Worm (Caenorhabditis elegans): Measurements from ENCODE around the gene fem-3.

The fem-3 gene

ce11 chrIV:9080201-9080600, 24.6 kb upstream of the fem-3 start:
- TF ChIP-seq scrt-1 (GFP tag; IDR thresholded peaks at IDR 0.05) = no peak
- TF ChIP-seq tbx-37 (GFP tag; conservative IDR thresholded peaks at IDR 0.05) = no peak
- no peak for TF ChIP-seq ets-7 (tag; optimal IDR thresholded peaks at IDR 0.05)
- TF ChIP-seq hnd-1 (tag; optimal IDR thresholded peaks at IDR 0.05) = no peak
- no peak for TF ChIP-seq F13C5.2 (tag; optimal IDR thresholded peaks at IDR 0.05)
- TF ChIP-seq tbx-11 (GFP tag; IDR thresholded peaks at IDR 0.05) = no peak
- no peak for TF ChIP-seq aly-1 (tag; optimal IDR thresholded peaks at IDR 0.05)

DNA sequence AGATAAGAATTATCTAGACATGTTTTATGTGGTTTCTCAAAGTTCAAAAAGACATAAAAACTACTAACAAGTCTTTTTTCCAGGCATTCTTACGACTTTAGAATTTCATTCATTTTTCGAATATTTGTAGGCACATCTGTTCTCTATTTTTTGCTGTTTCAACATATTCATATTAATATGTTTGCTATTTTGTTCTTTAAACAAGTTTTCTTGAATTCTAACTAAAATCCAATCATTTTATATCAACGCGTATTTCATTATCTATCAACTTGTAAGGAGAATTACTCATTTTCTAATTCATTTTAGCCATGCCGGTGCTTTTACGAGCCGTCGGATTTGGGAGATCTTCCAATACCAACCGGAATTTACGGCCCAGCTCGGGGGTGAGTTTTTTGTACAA, 22.7 kb upstream of the fem-3 start, which contains the start of gene twk-8:
Gene twk-8, plus strand, starts transcription at position 301 of the 400 bp plus-strand sequence.
- no peak for TF ChIP-seq ets-7 (tag; optimal IDR thresholded peaks at IDR 0.05)
- TF ChIP-seq tra-4 (tag; optimal IDR thresholded peaks at IDR 0.05) = no peak
- TF ChIP-seq flt-1 (GFP tag; IDR thresholded peaks at IDR 0.05) = no peak
- no peak for TF ChIP-seq sea-1 (GFP tag; conservative IDR thresholded peaks at IDR 0.05)
- no peak for TF ChIP-seq scrt-1 (GFP tag; IDR thresholded peaks at IDR 0.05)
- TF ChIP-seq B0310.2 (tag; optimal IDR thresholded peaks at IDR 0.05) = no peak
- TF ChIP-seq ceh-13 (GFP tag; optimal IDR thresholded peaks at IDR 0.05) = no peak
- no peak for TF ChIP-seq hmbx-1 (tag; optimal IDR thresholded peaks at IDR 0.05)
- TF ChIP-seq aly-1 (tag; optimal IDR thresholded peaks at IDR 0.05) = no peak
- TF ChIP-seq tbx-11 (GFP tag; IDR thresholded peaks at IDR 0.05) = no peak
- no peak for TF ChIP-seq pes-1 (GFP tag; IDR thresholded peaks at IDR 0.05)
- no peak for TF ChIP-seq F13C5.2 (tag; optimal IDR thresholded peaks at IDR 0.05)
- TF ChIP-seq hmg-4 (GFP tag; optimal IDR thresholded peaks at IDR 0.05) = no peak
- no peak for TF ChIP-seq tbx-37 (GFP tag; conservative IDR thresholded peaks at IDR 0.05)

- TF ChIP-seq B0310.2 (tag; optimal IDR thresholded peaks at IDR 0.05) (no peak), ceh-13 (GFP tag; optimal IDR thresholded peaks at IDR 0.05) (no peak), hmg-4 (GFP tag; optimal IDR thresholded peaks at IDR 0.05) (no peak), pes-1 (GFP tag; IDR thresholded peaks at IDR 0.05) (no peak), hnd-1 (tag; optimal IDR thresholded peaks at IDR 0.05) (no peak), ceh-36 (tag; optimal IDR thresholded peaks at IDR 0.05) (no peak), aly-1 (tag; optimal IDR thresholded peaks at IDR 0.05) (no peak), flt-1 (GFP tag; IDR thresholded peaks at IDR 0.05) (no peak), ets-7 (tag; optimal IDR thresholded peaks at IDR 0.05) (no peak), sea-1 (GFP tag; conservative IDR thresholded peaks at IDR 0.05) (no peak), ama-1 (optimal IDR thresholded peaks at IDR 0.05) (no peak), scrt-1 (GFP tag; IDR thresholded peaks at IDR 0.05) (no peak), F13C5.2 (tag; optimal IDR thresholded peaks at IDR 0.05) (no peak), tbx-37 (GFP tag; conservative IDR thresholded peaks at IDR 0.05) (no peak), tra-4 (tag; optimal IDR thresholded peaks at IDR 0.05) (no peak), tbx-11 (GFP tag; IDR thresholded peaks at IDR 0.05) (no peak), hmbx-1 (tag; optimal IDR thresholded peaks at IDR 0.05) (no peak)
Observed at ce11 chrIV:9088294-9088693, 16.5 kb upstream of the fem-3 start, which contains the start of gene msa-1. msa-1 (plus strand) TSS chrIV:9088594.

DNA sequence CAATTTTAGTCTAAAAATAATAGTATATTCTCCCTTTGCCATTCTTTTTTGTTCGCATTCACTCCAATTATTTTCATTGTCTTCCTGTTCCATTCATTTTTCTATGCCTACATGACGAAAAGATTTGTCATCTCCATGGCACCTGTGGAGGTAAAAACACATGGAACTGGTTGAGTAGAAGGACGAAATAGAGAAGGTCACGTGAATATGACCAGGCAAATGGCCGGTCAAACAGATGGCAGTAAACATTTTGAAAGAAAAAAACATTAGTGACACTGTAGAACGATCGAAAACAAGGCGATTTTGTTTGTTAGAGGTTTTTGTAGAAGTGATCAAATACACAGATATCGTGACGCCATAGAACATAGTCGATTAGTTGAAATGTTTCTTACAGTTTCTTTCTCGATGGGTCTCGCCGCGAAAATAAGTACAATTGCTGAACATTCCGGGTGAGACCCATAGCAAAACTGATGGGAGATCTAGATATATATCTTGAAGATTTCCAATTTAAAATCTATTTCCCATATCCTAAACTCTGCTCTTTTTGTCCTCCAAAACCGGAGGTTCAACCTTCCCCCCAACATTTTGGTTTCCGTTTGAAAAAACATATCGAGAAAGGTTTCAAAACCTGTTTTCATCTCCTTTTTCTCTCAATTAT, 14.1 kb upstream of the fem-3 start:
- TF ChIP-seq tra-4 (tag; optimal IDR thresholded peaks at IDR 0.05) = no peak
- no peak for TF ChIP-seq hnd-1 (tag; optimal IDR thresholded peaks at IDR 0.05)
- no peak for TF ChIP-seq ets-7 (tag; optimal IDR thresholded peaks at IDR 0.05)
- TF ChIP-seq hmg-4 (GFP tag; optimal IDR thresholded peaks at IDR 0.05) = no peak
- TF ChIP-seq ceh-36 (tag; optimal IDR thresholded peaks at IDR 0.05) = no peak
- no peak for TF ChIP-seq F13C5.2 (tag; optimal IDR thresholded peaks at IDR 0.05)
- TF ChIP-seq B0310.2 (tag; optimal IDR thresholded peaks at IDR 0.05) = no peak

ce11 chrIV:9092011-9092410, 12.8 kb upstream of the fem-3 start:
- TF ChIP-seq ceh-13 (GFP tag; optimal IDR thresholded peaks at IDR 0.05) (no peak), tbx-11 (GFP tag; IDR thresholded peaks at IDR 0.05) (no peak), hmbx-1 (tag; optimal IDR thresholded peaks at IDR 0.05) (no peak), hmg-4 (GFP tag; optimal IDR thresholded peaks at IDR 0.05) (no peak), ceh-36 (tag; optimal IDR thresholded peaks at IDR 0.05) (no peak), ama-1 (optimal IDR thresholded peaks at IDR 0.05) (no peak), flt-1 (GFP tag; IDR thresholded peaks at IDR 0.05) (no peak), tra-4 (tag; optimal IDR thresholded peaks at IDR 0.05) (no peak)

- no peak for TF ChIP-seq tbx-37 (GFP tag; conservative IDR thresholded peaks at IDR 0.05)
- no peak for TF ChIP-seq tbx-11 (GFP tag; IDR thresholded peaks at IDR 0.05)
- no peak for TF ChIP-seq B0310.2 (tag; optimal IDR thresholded peaks at IDR 0.05)
- no peak for TF ChIP-seq hnd-1 (tag; optimal IDR thresholded peaks at IDR 0.05)
- no peak for TF ChIP-seq ama-1 (optimal IDR thresholded peaks at IDR 0.05)
- no peak for TF ChIP-seq ceh-36 (tag; optimal IDR thresholded peaks at IDR 0.05)
- no peak for TF ChIP-seq sea-1 (GFP tag; conservative IDR thresholded peaks at IDR 0.05)
- no peak for TF ChIP-seq aly-1 (tag; optimal IDR thresholded peaks at IDR 0.05)
Observed at ce11 chrIV:9093932-9094331, 10.8 kb upstream of the fem-3 start, which contains the start of gene lpl-1. lpl-1 (minus strand) TSS chrIV:9094032.

DNA sequence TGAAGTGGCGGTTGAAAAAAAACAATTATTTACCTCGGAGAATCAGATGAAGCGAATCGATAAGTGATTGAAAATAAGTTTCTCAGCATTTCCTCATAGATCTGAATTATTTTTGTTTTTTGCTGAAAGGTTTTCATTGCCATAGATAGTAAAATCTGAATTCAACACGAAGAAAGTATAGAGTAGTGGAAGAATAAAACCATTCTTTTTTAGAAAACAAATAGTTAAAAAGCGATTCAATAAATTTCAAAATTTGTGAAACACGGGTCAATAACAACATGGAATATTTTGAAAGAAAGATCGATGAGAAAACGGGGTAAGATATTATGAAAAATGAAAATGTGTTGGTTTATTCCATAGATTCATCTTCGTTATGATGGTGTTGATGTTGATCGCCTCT, 10.4 kb upstream of the fem-3 start, which contains the start of gene mrpl-42:
Gene mrpl-42, minus strand, starts transcription at position 101 of the 400 bp plus-strand sequence.
- no peak for TF ChIP-seq F13C5.2 (tag; optimal IDR thresholded peaks at IDR 0.05)
- no peak for TF ChIP-seq pes-1 (GFP tag; IDR thresholded peaks at IDR 0.05)
- TF ChIP-seq scrt-1 (GFP tag; IDR thresholded peaks at IDR 0.05) = no peak
- no peak for TF ChIP-seq sea-1 (GFP tag; conservative IDR thresholded peaks at IDR 0.05)
- no peak for TF ChIP-seq ama-1 (optimal IDR thresholded peaks at IDR 0.05)
- TF ChIP-seq tbx-37 (GFP tag; conservative IDR thresholded peaks at IDR 0.05) = no peak
- no peak for TF ChIP-seq hnd-1 (tag; optimal IDR thresholded peaks at IDR 0.05)
- TF ChIP-seq ceh-13 (GFP tag; optimal IDR thresholded peaks at IDR 0.05) = no peak
- no peak for TF ChIP-seq tbx-11 (GFP tag; IDR thresholded peaks at IDR 0.05)
- TF ChIP-seq ets-7 (tag; optimal IDR thresholded peaks at IDR 0.05) = no peak
- TF ChIP-seq B0310.2 (tag; optimal IDR thresholded peaks at IDR 0.05) = no peak
- no peak for TF ChIP-seq aly-1 (tag; optimal IDR thresholded peaks at IDR 0.05)
- TF ChIP-seq ceh-36 (tag; optimal IDR thresholded peaks at IDR 0.05) = no peak
- no peak for TF ChIP-seq hmg-4 (GFP tag; optimal IDR thresholded peaks at IDR 0.05)
- no peak for TF ChIP-seq flt-1 (GFP tag; IDR thresholded peaks at IDR 0.05)
- no peak for TF ChIP-seq tra-4 (tag; optimal IDR thresholded peaks at IDR 0.05)
